Worm (Caenorhabditis elegans) whole organism, young adult: ENCODE results near the gene pcf-11.
A peak's percentile ranks its signal among the peaks of the same experiment; 100 is the strongest.

Experiments used
- B0261.1 ChIP-seq: sonication (generic microtip); optimal IDR thresholded peaks from 2 replicates; lab custom pipeline; 2016; ENCODE audit warnings: mild to moderate bottlenecking, missing genetic modification characterization, moderate library complexity, missing compliant biosample characterization
- F37B4.10 ChIP-seq: fragments of 200-800 bp; sonication (Bioruptor generic); IDR thresholded peaks from 2 replicates; pipeline ENCODE4 v1.3.6; 2022; ENCODE audit warnings: missing genetic modification characterization, missing compliant biosample characterization
- F52B5.7 ChIP-seq: sonication (generic microtip); optimal IDR thresholded peaks from 2 replicates; lab custom pipeline; 2016; ENCODE audit warnings: mild to moderate bottlenecking, missing genetic modification characterization, missing compliant biosample characterization
- F55B11.4 ChIP-seq: sonication (generic microtip); optimal IDR thresholded peaks from 2 replicates; lab custom pipeline; 2016; ENCODE audit warnings: missing compliant biosample characterization, missing genetic modification characterization, borderline replicate concordance; ENCODE audit not compliant: insufficient read depth
- K12H6.12 ChIP-seq: fragments of 200-800 bp; sonication (Bioruptor generic); optimal IDR thresholded peaks from 2 replicates; lab custom pipeline; 2018; ENCODE audit warnings: mild to moderate bottlenecking, missing genetic modification characterization, missing compliant biosample characterization
- T26A5.8 ChIP-seq: sonication (generic microtip); optimal IDR thresholded peaks from 2 replicates; lab custom pipeline; 2016; ENCODE audit warnings: missing genetic modification characterization, missing compliant biosample characterization
- Y53G8AR.9 ChIP-seq: fragments of 200-800 bp; sonication (Bioruptor generic); conservative IDR thresholded peaks from 2 replicates; pipeline ENCODE4 v1.3.6; 2022; ENCODE audit warnings: missing genetic modification reagents, missing genetic modification characterization, missing compliant biosample characterization
- athp-1 ChIP-seq: sonication (generic microtip); optimal IDR thresholded peaks from 2 replicates; lab custom pipeline; 2017; ENCODE audit warnings: mild to moderate bottlenecking, missing genetic modification characterization, missing compliant biosample characterization
- attf-5 ChIP-seq: fragments of 200-800 bp; sonication (Bioruptor generic); optimal IDR thresholded peaks from 2 replicates; lab custom pipeline; 2018; ENCODE audit warnings: mild to moderate bottlenecking, missing genetic modification characterization, missing compliant biosample characterization
- attf-6 ChIP-seq: fragments of 200-800 bp; sonication (Bioruptor generic); IDR thresholded peaks from 2 replicates; pipeline ENCODE4 v1.3.6; 2022; ENCODE audit warnings: missing genetic modification reagents, missing genetic modification characterization, missing compliant biosample characterization
- bed-1 ChIP-seq: fragments of 200-800 bp; sonication (Bioruptor generic); IDR thresholded peaks from 2 replicates; pipeline ENCODE4 v1.3.6; 2022; ENCODE audit warnings: missing genetic modification reagents, missing genetic modification characterization, missing compliant biosample characterization
- bed-2 ChIP-seq: fragments of 200-800 bp; sonication (Bioruptor generic); IDR thresholded peaks from 2 replicates; pipeline ENCODE4 v1.3.6; 2022; ENCODE audit warnings: missing genetic modification reagents, missing genetic modification characterization, missing compliant biosample characterization
- ccch-3 ChIP-seq: fragments of 200-800 bp; sonication (Bioruptor generic); optimal IDR thresholded peaks from 2 replicates; lab custom pipeline; 2018; ENCODE audit warnings: mild to moderate bottlenecking, missing genetic modification characterization, missing compliant biosample characterization
- ceh-100 ChIP-seq: fragments of 200-800 bp; sonication (Bioruptor generic); IDR thresholded peaks from 2 replicates; pipeline ENCODE4 v1.3.6; 2022; ENCODE audit warnings: missing genetic modification reagents, missing genetic modification characterization, missing compliant biosample characterization
- ceh-58 ChIP-seq: fragments of 200-800 bp; sonication (Bioruptor generic); IDR thresholded peaks from 2 replicates; pipeline ENCODE4 v1.3.6; 2022; ENCODE audit warnings: missing genetic modification characterization, missing compliant biosample characterization
- dox-1 ChIP-seq: fragments of 200-800 bp; sonication (Bioruptor generic); IDR thresholded peaks from 2 replicates; pipeline ENCODE4 v1.3.6; 2022; ENCODE audit warnings: missing genetic modification reagents, missing genetic modification characterization, missing compliant biosample characterization
- egl-18 ChIP-seq: fragments of 200-800 bp; sonication (Bioruptor generic); IDR thresholded peaks from 2 replicates; pipeline ENCODE4 v1.3.6; 2022; ENCODE audit warnings: missing genetic modification reagents, missing genetic modification characterization, missing compliant biosample characterization
- ekl-4 ChIP-seq: fragments of 200-800 bp; sonication (Bioruptor generic); IDR thresholded peaks from 2 replicates; pipeline ENCODE4 v1.3.6; 2022; ENCODE audit warnings: missing genetic modification reagents, missing genetic modification characterization, missing compliant biosample characterization
- ets-4 ChIP-seq: fragments of 200-800 bp; sonication (Bioruptor generic); optimal IDR thresholded peaks from 2 replicates; lab custom pipeline; 2018; ENCODE audit warnings: mild to moderate bottlenecking, missing genetic modification characterization, missing compliant biosample characterization
- gei-17 ChIP-seq: fragments of 200-800 bp; sonication (Bioruptor generic); optimal IDR thresholded peaks from 2 replicates; lab custom pipeline; 2018; ENCODE audit warnings: mild to moderate bottlenecking, missing genetic modification characterization, missing compliant biosample characterization
- him-1 ChIP-seq: sonication (generic microtip); optimal IDR thresholded peaks from 2 replicates; lab custom pipeline; 2016; ENCODE audit warnings: missing genotype, missing genetic modification reagents, missing genetic modification characterization, missing compliant biosample characterization
- hlh-26 ChIP-seq: fragments of 200-800 bp; sonication (Bioruptor generic); conservative IDR thresholded peaks from 2 replicates; pipeline ENCODE4 v1.3.6; 2022; ENCODE audit warnings: missing genetic modification reagents, missing genetic modification characterization, missing compliant biosample characterization
- hmg-20 ChIP-seq: fragments of 200-800 bp; sonication (Bioruptor generic); IDR thresholded peaks from 2 replicates; pipeline ENCODE4 v1.3.6; 2022; ENCODE audit warnings: missing genetic modification reagents, missing genetic modification characterization, missing compliant biosample characterization
- let-607 ChIP-seq, 2 experiments: fragments of 200-800 bp in 1 of 2; sonication (Bioruptor generic) in 1 of 2; sonication (generic microtip) in 1 of 2; optimal IDR thresholded peaks; 2 replicates each; lab custom pipeline; 2016 to 2018; ENCODE audit warnings: mild to moderate bottlenecking in 2 of 2, missing compliant biosample characterization in 2 of 2, missing genetic modification characterization in 2 of 2, moderate library complexity in 2 of 2, missing genotype in 1 of 2
- lin-26 ChIP-seq: fragments of 200-800 bp; sonication (Bioruptor generic); IDR thresholded peaks from 2 replicates; pipeline ENCODE4 v1.3.6; 2022; ENCODE audit warnings: missing genetic modification reagents, missing genetic modification characterization, missing compliant biosample characterization
- lin-35 ChIP-seq, 3 experiments: fragments of 150-350 bp in 2 of 3; sonication (generic microtip) in 1 of 3; optimal IDR thresholded peaks; 2 replicates each; lab custom pipeline; 2014 to 2018; ENCODE audit warnings: missing biosample characterization in 3 of 3, missing genetic modification characterization in 3 of 3, missing genetic modification reagents in 3 of 3
- lsl-1 ChIP-seq: fragments of 200-800 bp; sonication (Bioruptor generic); optimal IDR thresholded peaks from 2 replicates; lab custom pipeline; 2018; ENCODE audit warnings: mild to moderate bottlenecking, missing genetic modification characterization, moderate library complexity, missing compliant biosample characterization
- madf-3 ChIP-seq: fragments of 200-800 bp; sonication (Bioruptor generic); IDR thresholded peaks from 2 replicates; pipeline ENCODE4 v1.3.6; 2022; ENCODE audit warnings: missing genetic modification reagents, missing genetic modification characterization, missing compliant biosample characterization
- madf-6 ChIP-seq: fragments of 200-800 bp; sonication (Bioruptor generic); IDR thresholded peaks from 2 replicates; pipeline ENCODE4 v1.3.6; 2022; ENCODE audit warnings: missing genetic modification reagents, missing genetic modification characterization, missing compliant biosample characterization
- mel-28 ChIP-seq: sonication (generic microtip); optimal IDR thresholded peaks from 2 replicates; lab custom pipeline; 2016; ENCODE audit warnings: borderline replicate concordance, mild to moderate bottlenecking, missing genetic modification characterization, missing compliant biosample characterization
- mes-4 ChIP-seq: sonication (generic microtip); optimal IDR thresholded peaks from 2 replicates; lab custom pipeline; 2016; ENCODE audit warnings: missing genotype, missing genetic modification characterization, missing compliant biosample characterization
- nfya-1 ChIP-seq: sonication (generic microtip); optimal IDR thresholded peaks from 2 replicates; lab custom pipeline; 2017; ENCODE audit warnings: antibody characterized with exemption, missing compliant biosample characterization, missing genetic modification characterization, borderline replicate concordance; ENCODE audit not compliant: insufficient read depth
- nfya-2 ChIP-seq: fragments of 200-800 bp; sonication (Bioruptor generic); IDR thresholded peaks from 2 replicates; pipeline ENCODE4 v1.3.6; 2022; ENCODE audit warnings: missing genetic modification reagents, missing genetic modification characterization, missing compliant biosample characterization
- nhr-179 ChIP-seq: sonication (generic microtip); optimal IDR thresholded peaks from 2 replicates; lab custom pipeline; 2016; ENCODE audit warnings: mild to moderate bottlenecking, missing genetic modification characterization, missing compliant biosample characterization
- nhr-27 ChIP-seq: fragments of 200-800 bp; sonication (Bioruptor generic); optimal IDR thresholded peaks from 2 replicates; lab custom pipeline; 2018; ENCODE audit warnings: mild to moderate bottlenecking, missing genetic modification characterization, moderate library complexity, missing compliant biosample characterization
- nhr-80 ChIP-seq: sonication (generic microtip); optimal IDR thresholded peaks from 2 replicates; lab custom pipeline; 2016; ENCODE audit warnings: missing genetic modification characterization, missing compliant biosample characterization
- pha-4 ChIP-seq: fragments of 150-350 bp; sonication (generic microtip); optimal IDR thresholded peaks from 2 replicates; lab custom pipeline; 2014; ENCODE audit warnings: missing biosample characterization, missing genetic modification reagents, missing genetic modification characterization
- rcor-1 ChIP-seq: fragments of 200-800 bp; sonication (Bioruptor generic); IDR thresholded peaks from 2 replicates; pipeline ENCODE4 v1.3.6; 2022; ENCODE audit warnings: missing genetic modification reagents, missing genetic modification characterization, missing compliant biosample characterization
- repo-1 ChIP-seq: sonication (generic microtip); optimal IDR thresholded peaks from 2 replicates; lab custom pipeline; 2017; ENCODE audit warnings: mild to moderate bottlenecking, missing genetic modification characterization, missing compliant biosample characterization
- rpc-1 ChIP-seq, 2 experiments: fragments of 150-350 bp in 1 of 2; sonication (generic microtip) in 1 of 2; optimal IDR thresholded peaks; 2 replicates each; lab custom pipeline; 2014 to 2018; ENCODE audit warnings: missing biosample characterization in 1 of 2, missing genetic modification characterization in 1 of 2, missing genetic modification reagents in 1 of 2, missing genotype in 1 of 2
- sea-2 ChIP-seq: fragments of 200-800 bp; sonication (Bioruptor generic); IDR thresholded peaks from 2 replicates; pipeline ENCODE4 v1.3.6; 2022; ENCODE audit warnings: missing genetic modification characterization, missing compliant biosample characterization
- snpc-1.1 ChIP-seq: sonication (generic microtip); optimal IDR thresholded peaks from 2 replicates; lab custom pipeline; 2017; ENCODE audit warnings: missing genetic modification characterization, mild to moderate bottlenecking, missing compliant biosample characterization, antibody characterized with exemption, moderate library complexity, missing genotype, missing genetic modification reagents; ENCODE audit not compliant: insufficient read depth
- tbp1 ChIP-seq: fragments of 200-800 bp; sonication (Bioruptor generic); optimal IDR thresholded peaks from 2 replicates; lab custom pipeline; 2018; ENCODE audit warnings: mild to moderate bottlenecking, missing genetic modification characterization, missing compliant biosample characterization
- tlf-1 ChIP-seq: fragments of 200-800 bp; sonication (Bioruptor generic); optimal IDR thresholded peaks from 2 replicates; lab custom pipeline; 2018; ENCODE audit warnings: mild to moderate bottlenecking, missing genetic modification characterization, missing compliant biosample characterization
- unc-130 ChIP-seq: sonication (generic microtip); optimal IDR thresholded peaks from 2 replicates; lab custom pipeline; 2016; ENCODE audit warnings: missing genetic modification reagents, missing genetic modification characterization, missing compliant biosample characterization
- xnd-1 ChIP-seq: sonication (generic microtip); optimal IDR thresholded peaks from 2 replicates; lab custom pipeline; 2016; ENCODE audit warnings: missing genotype, missing genetic modification reagents, missing genetic modification characterization, missing compliant biosample characterization
- ztf-28 ChIP-seq: fragments of 200-800 bp; sonication (Bioruptor generic); IDR thresholded peaks from 2 replicates; pipeline ENCODE4 v1.3.6; 2022; ENCODE audit warnings: missing genetic modification reagents, missing genetic modification characterization, missing compliant biosample characterization
- ztf-6 ChIP-seq: fragments of 200-800 bp; sonication (Bioruptor generic); IDR thresholded peaks from 2 replicates; pipeline ENCODE4 v1.3.6; 2022; ENCODE audit warnings: missing genetic modification reagents, missing genetic modification characterization, missing compliant biosample characterization

The pcf-11 gene

ce11 chrIII:5068675-5069233, 44.0 kb downstream of the pcf-11 start, which contains the start of the genes C45G9.11 and C45G9.2:
Gene C45G9.11 (minus strand): TSS chrIII:5068725.
Gene C45G9.2 (plus strand): TSS chrIII:5069066.
- no peak for TF ChIP-seq let-607 (tag; optimal IDR thresholded peaks at IDR 0.05; lab: Kevin White, UChicago)
- peak; percentile 47; the same call in 1 of the 2 replicates for TF ChIP-seq ceh-100 (GFP tag; lab: Robert Waterston, UW)
- peak; percentile 81; the same call in 1 of the 2 replicates for TF ChIP-seq ztf-28 (GFP tag; lab: Robert Waterston, UW)
- TF ChIP-seq rcor-1 (GFP tag; lab: Robert Waterston, UW), result peak; percentile 37; the same call in 1 of the 2 replicates
- no peak for TF ChIP-seq athp-1 (tag; lab: Kevin White, UChicago)
- TF ChIP-seq ztf-6 (GFP tag; lab: Robert Waterston, UW), result no peak
- TF ChIP-seq F55B11.4 (tag; lab: Kevin White, UChicago), result no peak
- TF ChIP-seq tbp1, result no peak
- no peak for TF ChIP-seq nhr-179 (tag; lab: Kevin White, UChicago)
- no peak for TF ChIP-seq Y53G8AR.9 (GFP tag; lab: Robert Waterston, UW)
- no peak for TF ChIP-seq sea-2 (GFP tag; lab: Robert Waterston, UW)
- no peak for TF ChIP-seq T26A5.8 (tag; lab: Kevin White, UChicago)
- no peak for TF ChIP-seq mel-28
- no peak for TF ChIP-seq ceh-58 (GFP tag; lab: Robert Waterston, UW)
- TF ChIP-seq madf-6 (GFP tag; lab: Robert Waterston, UW), result peak; percentile 73; the same call in 1 of the 2 replicates
- no peak for TF ChIP-seq nfya-2
- no peak for TF ChIP-seq madf-3 (GFP tag; lab: Robert Waterston, UW)
- no peak for TF ChIP-seq F37B4.10 (GFP tag; lab: Robert Waterston, UW)
- no peak for TF ChIP-seq snpc-1.1
- TF ChIP-seq attf-5 (GFP tag; lab: Kevin White, UChicago), result no peak
- no peak for TF ChIP-seq F52B5.7 (tag; lab: Kevin White, UChicago)
- TF ChIP-seq ccch-3, result no peak
- peak; percentile 73 for TF ChIP-seq unc-130 (GFP tag; lab: Kevin White, UChicago)
- no peak for TF ChIP-seq mes-4 (tag; lab: Kevin White, UChicago)
- no peak for TF ChIP-seq hmg-20 (GFP tag; lab: Robert Waterston, UW)
- TF ChIP-seq lsl-1, result peak; percentile 39
- TF ChIP-seq nfya-1 (tag; lab: Kevin White, UChicago), result no peak
- TF ChIP-seq tlf-1, result peak; percentile 13
- TF ChIP-seq xnd-1 (tag; lab: Kevin White, UChicago), result peak; percentile 50
- TF ChIP-seq repo-1 (tag; lab: Kevin White, UChicago), result no peak
- no peak for TF ChIP-seq hlh-26 (GFP tag; lab: Robert Waterston, UW)
- no peak for TF ChIP-seq bed-1 (GFP tag; lab: Robert Waterston, UW)
- TF ChIP-seq ets-4, result no peak
- TF ChIP-seq nhr-27, result no peak
- no peak for TF ChIP-seq nhr-80 (tag; lab: Kevin White, UChicago)
- TF ChIP-seq attf-6 (GFP tag; lab: Robert Waterston, UW), result no peak
- TF ChIP-seq lin-26 (GFP tag; lab: Robert Waterston, UW), result no peak
- no peak for TF ChIP-seq B0261.1
- TF ChIP-seq lin-35 (GFP tag; optimal IDR thresholded peaks at IDR 0.05; lab: Kevin White, UChicago), result peak in 1 of 3 experiments; percentile 74
- TF ChIP-seq ekl-4, result 0 out of 2 replicates have a peak, but pooled peaks have one; percentile 37
- TF ChIP-seq K12H6.12 (tag; lab: Kevin White, UChicago), result peak; percentile 31
- no peak for TF ChIP-seq pha-4 (tag; lab: Kevin White, UChicago)
- no peak for TF ChIP-seq bed-2
- no peak for TF ChIP-seq egl-18 (GFP tag; lab: Robert Waterston, UW)
- peak; percentile 61 for TF ChIP-seq him-1 (tag; lab: Kevin White, UChicago)
- TF ChIP-seq rpc-1 (optimal IDR thresholded peaks at IDR 0.05; lab: Kevin White, UChicago), result no peak
- no peak for TF ChIP-seq rpc-1 (tag; optimal IDR thresholded peaks at IDR 0.05; lab: Kevin White, UChicago)
- no peak for TF ChIP-seq dox-1 (GFP tag; lab: Robert Waterston, UW)
- TF ChIP-seq gei-17, result no peak
